Worm (Caenorhabditis elegans): ENCODE measurements around the gene R160.12.

- TF ChIP-seq unc-62 (GFP tag; optimal IDR thresholded peaks at IDR 0.05) (no peak), mep-1 (tag; optimal IDR thresholded peaks at IDR 0.05) (no peak), elt-1 (tag; optimal IDR thresholded peaks at IDR 0.05; ENCODE audit: borderline replicate concordance, insufficient read depth) (no peak), lin-13 (tag; optimal IDR thresholded peaks at IDR 0.05) (no peak), pha-4 (tag; optimal IDR thresholded peaks at IDR 0.05) (no peak), hlh-1 (tag; optimal IDR thresholded peaks at IDR 0.05) (no peak), ces-1 (GFP tag; optimal IDR thresholded peaks at IDR 0.05) (no peak)
Measured at ce11 chrX:4427387-4427786, 49.8 kb upstream of the R160.12 start.

All from whole organism, mixed stage, embryonic.